Worm (Caenorhabditis elegans): Measurements from ENCODE around the gene zipt-13.
A peak's percentile ranks its signal among the peaks of the same experiment; 100 is the strongest.

zipt-13 gene

ce11 chrX:10215429-10215828 lies 21.3 kb downstream of the zipt-13 start, which contains the start of gene F44A6.4 (continued):
- TF ChIP-seq duxl-1 (tag; optimal IDR thresholded peaks at IDR 0.05; ENCODE audit: poor library complexity) (no peak), nhr-28 (tag; optimal IDR thresholded peaks at IDR 0.05) (peak; percentile 60), zip-2 (tag; optimal IDR thresholded peaks at IDR 0.05) (no peak), mep-1 (tag; optimal IDR thresholded peaks at IDR 0.05) (no peak), nhr-77 (tag; optimal IDR thresholded peaks at IDR 0.05) (no peak), mxl-2 (GFP tag; conservative IDR thresholded peaks at IDR 0.05) (no peak), zfp-2 (tag; optimal IDR thresholded peaks at IDR 0.05) (no peak), lin-29 (GFP tag; IDR thresholded peaks at IDR 0.05) (no peak)

- TF ChIP-seq unc-130 (GFP tag; optimal IDR thresholded peaks at IDR 0.05): no peak
These were observed 24.3 kb downstream of the zipt-13 start, which contains the start of gene F44A6.3 for ce11 chrX:10212469-10212868. F44A6.3 (plus strand) TSS chrX:10212769.

ce11 chrX:10208481-10208880 lies 28.3 kb downstream of the zipt-13 start:
- no peak for TF ChIP-seq nhr-41 (GFP tag; IDR thresholded peaks at IDR 0.05)
- peak in 1 of 2 experiments; percentile 20 for TF ChIP-seq unc-62 (GFP tag; optimal IDR thresholded peaks at IDR 0.05 in 1 of 2)
- no peak for TF ChIP-seq unc-62 (tag; optimal IDR thresholded peaks at IDR 0.05)
- peak; percentile 86 for TF ChIP-seq aha-1 (tag)

- no peak for TF ChIP-seq nhr-28 (tag; optimal IDR thresholded peaks at IDR 0.05)
- no peak for TF ChIP-seq ceh-28 (tag; optimal IDR thresholded peaks at IDR 0.05)
- TF ChIP-seq nhr-42 (GFP tag; IDR thresholded peaks at IDR 0.05): no peak
- TF ChIP-seq unc-62 (GFP tag; optimal IDR thresholded peaks at IDR 0.05 in 1 of 2): peak in 1 of 2 experiments; percentile 69
- no peak for TF ChIP-seq unc-62 (tag; optimal IDR thresholded peaks at IDR 0.05)
- no peak for TF ChIP-seq egl-43 (GFP tag; IDR thresholded peaks at IDR 0.05)
- 0 out of 2 replicates have a peak, but pooled peaks have one; percentile 7 for TF ChIP-seq tag-97 (GFP tag; IDR thresholded peaks at IDR 0.05)
- no peak for TF ChIP-seq aha-1 (tag)
- no peak for TF ChIP-seq F49E8.2 (tag; optimal IDR thresholded peaks at IDR 0.05; ENCODE audit: borderline replicate concordance)
- TF ChIP-seq ceh-44 (GFP tag; IDR thresholded peaks at IDR 0.05): no peak
These were observed 30.7 kb downstream of the zipt-13 start for ce11 chrX:10206008-10206407.

- no peak for TF ChIP-seq nhr-25 (tag; optimal IDR thresholded peaks at IDR 0.05; ENCODE audit: borderline replicate concordance, insufficient read depth)
- no peak for TF ChIP-seq daf-8 (GFP tag; IDR thresholded peaks at IDR 0.05)
- no peak for TF ChIP-seq hif-1 (tag; optimal IDR thresholded peaks at IDR 0.05)
- TF ChIP-seq lin-1 (GFP tag; IDR thresholded peaks at IDR 0.05): no peak
- no peak for TF ChIP-seq nhr-111 (GFP tag; optimal IDR thresholded peaks at IDR 0.05)
- no peak for TF ChIP-seq zip-2 (tag; optimal IDR thresholded peaks at IDR 0.05)
- TF ChIP-seq nhr-237 (tag; optimal IDR thresholded peaks at IDR 0.05): no peak
- no peak for TF ChIP-seq tra-1 (GFP tag; IDR thresholded peaks at IDR 0.05)
- no peak for TF ChIP-seq ZK337.2 (GFP tag; IDR thresholded peaks at IDR 0.05)
- no peak for TF ChIP-seq arid-1 (GFP tag; conservative IDR thresholded peaks at IDR 0.05)
- no peak for TF ChIP-seq ama-1 (optimal IDR thresholded peaks at IDR 0.05)
- TF ChIP-seq dpl-1 (GFP tag; optimal IDR thresholded peaks at IDR 0.05): no peak
- no peak for TF ChIP-seq lir-3 (tag; optimal IDR thresholded peaks at IDR 0.05)
- no peak for TF ChIP-seq attf-4 (tag; optimal IDR thresholded peaks at IDR 0.05)
- TF ChIP-seq sdz-12 (GFP tag; optimal IDR thresholded peaks at IDR 0.05): no peak
These were observed 31.4 kb downstream of the zipt-13 start, which contains the start of gene sex-1 for ce11 chrX:10205321-10205720. sex-1 (minus strand) TSS chrX:10205421.

Data from whole organism, L4 larva.